Fruit fly (Drosophila melanogaster): ENCODE data around the gene CG12025.

DNA sequence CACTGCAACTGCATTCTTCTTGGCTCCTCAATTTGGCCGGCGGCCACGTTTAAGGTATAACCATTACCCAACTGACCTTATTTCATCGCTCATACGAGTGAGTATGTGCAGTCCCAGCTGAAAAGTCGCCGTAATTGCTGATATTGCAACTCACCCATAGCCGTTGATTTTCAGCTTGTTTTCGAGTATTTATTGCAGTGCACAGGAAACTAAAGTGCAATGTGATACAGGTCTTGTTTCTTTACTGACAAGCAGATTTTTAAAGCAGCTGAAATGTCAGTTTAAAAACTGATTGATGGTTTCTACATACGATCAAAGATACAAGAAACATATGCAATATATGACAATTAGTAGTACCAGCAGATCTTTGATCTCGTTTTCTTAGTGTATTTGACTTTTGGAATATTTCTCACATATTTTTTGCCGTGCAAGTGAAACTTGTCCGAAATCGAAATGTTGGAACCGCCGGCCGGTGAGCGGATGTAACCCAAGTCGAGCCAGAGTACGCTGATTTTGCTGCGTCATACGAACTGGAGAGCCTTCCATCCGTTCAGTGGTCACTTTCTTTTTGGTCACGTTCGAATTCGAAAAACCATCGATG, 22.8 kb downstream of the CG12025 start:
- TF ChIP-seq psq (optimal IDR thresholded peaks at IDR 0.05) (no peak), usp (GFP tag; optimal IDR thresholded peaks at IDR 0.05) (no peak), EcR (GFP tag; optimal IDR thresholded peaks at IDR 0.05) (no peak), CG8478 (optimal IDR thresholded peaks at IDR 0.05) (no peak), Dll (optimal IDR thresholded peaks at IDR 0.05) (no peak)

All from whole organism.